Fruit fly (Drosophila melanogaster): ENCODE results near the gene Blos2.

Gene Blos2

DNA sequence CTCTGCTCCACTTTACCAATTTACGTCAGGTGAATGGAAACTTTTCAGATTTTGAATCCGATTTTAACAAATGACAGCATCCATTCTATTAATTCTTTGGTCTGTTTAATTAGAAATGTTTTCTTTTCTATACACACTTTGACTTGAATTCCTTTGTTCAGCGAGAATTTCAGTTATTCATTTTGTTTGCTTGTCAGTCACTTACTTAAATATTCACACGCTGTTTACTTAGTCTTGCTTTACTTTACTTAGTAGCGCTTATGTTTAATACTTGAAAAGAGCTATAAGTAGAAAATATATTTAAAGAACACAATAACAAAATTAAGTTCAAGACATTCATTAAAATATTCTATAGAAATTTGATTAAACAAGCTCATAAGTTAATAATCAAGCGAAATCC lies 46.1 kb downstream of the Blos2 start, which contains the start of gene CG32073 (continued):
- TF ChIP-seq CG7271 (tag; optimal IDR thresholded peaks at IDR 0.05) = no peak
- no peak for TF ChIP-seq HmgD (GFP tag; optimal IDR thresholded peaks at IDR 0.05)
- no peak for TF ChIP-seq Fer3 (tag; optimal IDR thresholded peaks at IDR 0.05)
- no peak for TF ChIP-seq CG30020 (tag; optimal IDR thresholded peaks at IDR 0.05)
- no peak for TF ChIP-seq hb (GFP tag; IDR thresholded peaks at IDR 0.05; ENCODE audit: partially characterized antibody)
- no peak for TF ChIP-seq CG30403 (GFP tag; optimal IDR thresholded peaks at IDR 0.05)
- TF ChIP-seq ap (GFP tag; IDR thresholded peaks at IDR 0.05) = no peak
- TF ChIP-seq bab2 (GFP tag; optimal IDR thresholded peaks at IDR 0.05) = no peak
- no peak for TF ChIP-seq tio (GFP tag; optimal IDR thresholded peaks at IDR 0.05)
- TF ChIP-seq wek (GFP tag; optimal IDR thresholded peaks at IDR 0.05) = peak; percentile 40
- no peak for TF ChIP-seq odd (GFP tag; optimal IDR thresholded peaks at IDR 0.05)
- TF ChIP-seq nerfin-1 (tag; optimal IDR thresholded peaks at IDR 0.05) = no peak
- peak; percentile 16 for TF ChIP-seq CG9727 (GFP tag; optimal IDR thresholded peaks at IDR 0.05)
- TF ChIP-seq CG3065 (GFP tag; optimal IDR thresholded peaks at IDR 0.05) = no peak
- TF ChIP-seq seq (GFP tag; IDR thresholded peaks at IDR 0.05) = no peak
- peak; percentile 75 for TF ChIP-seq CG12071 (GFP tag; optimal IDR thresholded peaks at IDR 0.05)
- TF ChIP-seq onecut (GFP tag; IDR thresholded peaks at IDR 0.05) = no peak
- no peak for TF ChIP-seq HLH4C (GFP tag; IDR thresholded peaks at IDR 0.05; ENCODE audit: partially characterized antibody)
- no peak for TF ChIP-seq wdn (GFP tag; IDR thresholded peaks at IDR 0.05)
- no peak for TF ChIP-seq Doc3 (GFP tag; IDR thresholded peaks at IDR 0.05; ENCODE audit: partially characterized antibody)
- TF ChIP-seq CG31224 (GFP tag; IDR thresholded peaks at IDR 0.05) = no peak
- TF ChIP-seq gcm2 (GFP tag; optimal IDR thresholded peaks at IDR 0.05) = no peak
- no peak for TF ChIP-seq slou (GFP tag; optimal IDR thresholded peaks at IDR 0.05)
- TF ChIP-seq sqz (GFP tag; optimal IDR thresholded peaks at IDR 0.05) = no peak
- no peak for TF ChIP-seq CTCF (GFP tag; optimal IDR thresholded peaks at IDR 0.05)
- TF ChIP-seq dimm (GFP tag; IDR thresholded peaks at IDR 0.05) = no peak
- TF ChIP-seq CG12219 (GFP tag; optimal IDR thresholded peaks at IDR 0.05) = no peak
- no peak for TF ChIP-seq lilli (GFP tag; optimal IDR thresholded peaks at IDR 0.05)
- no peak for TF ChIP-seq CG12104 (GFP tag; optimal IDR thresholded peaks at IDR 0.05)
- no peak for TF ChIP-seq grn (GFP tag; optimal IDR thresholded peaks at IDR 0.05)
- no peak for TF ChIP-seq Kr (GFP tag; optimal IDR thresholded peaks at IDR 0.05)
- no peak for TF ChIP-seq ash1 (GFP tag; optimal IDR thresholded peaks at IDR 0.05)
- TF ChIP-seq CG5180 (GFP tag; optimal IDR thresholded peaks at IDR 0.05) = peak; percentile 42
- no peak for TF ChIP-seq h (optimal IDR thresholded peaks at IDR 0.05)
- no peak for TF ChIP-seq Drgx (GFP tag; IDR thresholded peaks at IDR 0.05)
- no peak for TF ChIP-seq fd3F (GFP tag; optimal IDR thresholded peaks at IDR 0.05)
- no peak for TF ChIP-seq Dip3 (GFP tag; optimal IDR thresholded peaks at IDR 0.05)
- no peak for TF ChIP-seq Nf-YC (tag; optimal IDR thresholded peaks at IDR 0.05)
- no peak for TF ChIP-seq esg (GFP tag; conservative IDR thresholded peaks at IDR 0.05)
- no peak for TF ChIP-seq da (GFP tag; optimal IDR thresholded peaks at IDR 0.05)
- no peak for TF ChIP-seq inv (GFP tag; IDR thresholded peaks at IDR 0.05; ENCODE audit: partially characterized antibody)
- TF ChIP-seq D19A (tag; optimal IDR thresholded peaks at IDR 0.05) = peak; percentile 48
- peak; percentile 55 for TF ChIP-seq CG6813 (GFP tag; optimal IDR thresholded peaks at IDR 0.05)
- no peak for TF ChIP-seq btn (GFP tag; optimal IDR thresholded peaks at IDR 0.05)
- peak; percentile 53; the same call in 2 of the 3 replicates for TF ChIP-seq CG17361 (GFP tag; IDR thresholded peaks at IDR 0.05)
- TF ChIP-seq CG16815 (GFP tag; optimal IDR thresholded peaks at IDR 0.05) = no peak
- TF ChIP-seq CG17912 (GFP tag; optimal IDR thresholded peaks at IDR 0.05) = no peak
- TF ChIP-seq Chrac-16 (GFP tag; optimal IDR thresholded peaks at IDR 0.05) = no peak
- no peak for TF ChIP-seq CG7745 (tag; optimal IDR thresholded peaks at IDR 0.05)
- TF ChIP-seq ttk (GFP tag; IDR thresholded peaks at IDR 0.05) = no peak
- TF ChIP-seq kay (GFP tag; optimal IDR thresholded peaks at IDR 0.05) = no peak
- TF ChIP-seq pum (GFP tag; optimal IDR thresholded peaks at IDR 0.05) = no peak
- TF ChIP-seq CoRest (tag; optimal IDR thresholded peaks at IDR 0.05) = no peak
